Fruit fly (Drosophila melanogaster): ENCODE data around the gene CG1504.

dm6 chrX:20330278-20330677 is at the start of gene CG1504:
- TF ChIP-seq CG7271 (tag; optimal IDR thresholded peaks at IDR 0.05) (no peak), Blimp-1 (GFP tag; optimal IDR thresholded peaks at IDR 0.05) (no peak), CG2120 (GFP tag; optimal IDR thresholded peaks at IDR 0.05) (no peak), CG6854 (GFP tag; optimal IDR thresholded peaks at IDR 0.05) (no peak)

All from whole organism, embryonic.